Fruit fly (Drosophila melanogaster) whole organism: ENCODE data around the gene RpL7-like.

Experiments used
- CG8478 ChIP-seq: fragments of >200 bp; optimal IDR thresholded peaks from 2 replicates; lab custom pipeline; 2018; ENCODE audit warnings: inconsistent platforms
- Dll ChIP-seq: fragments of >200 bp; optimal IDR thresholded peaks from 2 replicates; lab custom pipeline; 2017
- pan ChIP-seq: fragments of >200 bp; optimal IDR thresholded peaks from 2 replicates; lab custom pipeline; 2017
- psq ChIP-seq: fragments of >200 bp; optimal IDR thresholded peaks from 2 replicates; lab custom pipeline; 2017
- usp ChIP-seq: fragments of >200 bp; optimal IDR thresholded peaks from 2 replicates; lab custom pipeline; 2017; ENCODE audit warnings: missing biosample characterization, missing genetic modification characterization, mixed read lengths

DNA sequence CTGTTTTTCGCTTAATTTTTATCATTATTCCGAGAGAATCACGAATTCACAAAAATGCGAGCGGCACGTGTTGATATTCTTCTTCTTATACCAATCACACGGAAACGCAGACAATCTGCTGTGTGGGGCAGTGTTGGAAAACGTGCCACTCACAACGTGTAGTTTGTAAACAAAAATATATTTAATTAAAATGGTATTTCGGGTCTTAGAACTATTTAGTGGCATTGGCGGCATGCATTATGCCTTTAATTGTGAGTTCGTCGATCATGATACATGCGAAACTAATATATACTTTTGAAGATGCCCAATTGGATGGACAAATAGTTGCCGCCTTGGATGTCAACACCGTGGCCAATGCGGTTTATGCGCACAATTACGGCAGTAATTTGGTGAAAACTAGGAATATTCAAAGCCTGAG lies 40.3 kb downstream of the RpL7-like start, which contains the start of the genes CG6712 and Mt2:
- TF ChIP-seq pan (lab: Kevin White, UChicago) (no peak), usp (GFP tag; lab: Kevin White, UChicago) (no peak), psq (lab: Kevin White, UChicago) (no peak), CG8478 (lab: Kevin White, UChicago) (no peak), Dll (no peak)
